Worm (Caenorhabditis elegans): Measurements from ENCODE around the gene unc-3.

ce11 chrX:14824490-14825050 lies 51.2 kb downstream of the unc-3 start, which contains the start of gene mbk-1:
- peak; percentile 65 for TF ChIP-seq cog-1 (tag; optimal IDR thresholded peaks at IDR 0.05)
- no peak for TF ChIP-seq ztf-29 (GFP tag; IDR thresholded peaks at IDR 0.05)

All from whole organism, midembryonic.